Worm (Caenorhabditis elegans) whole organism, L4 larva: ENCODE results near the gene gur-3.

Source experiments
- F26F4.8 ChIP-seq: fragments of 200-800 bp; sonication (Bioruptor generic); conservative IDR thresholded peaks from 2 replicates; pipeline ENCODE4 v1.3.6; 2022; ENCODE audit warnings: missing genetic modification characterization, missing compliant biosample characterization
- F44E2.7 ChIP-seq: fragments of 200-800 bp; sonication (Bioruptor generic); IDR thresholded peaks from 2 replicates; pipeline ENCODE4 v2.1.2; 2022; ENCODE audit warnings: missing genetic modification characterization, missing compliant biosample characterization
- R02D3.7 ChIP-seq: fragments of 150-350 bp; sonication (generic microtip); optimal IDR thresholded peaks from 3 replicates; lab custom pipeline; 2014; ENCODE audit warnings: missing biosample characterization, missing genetic modification characterization
- T20F7.1 ChIP-seq: fragments of 200-800 bp; sonication (Bioruptor generic); optimal IDR thresholded peaks from 2 replicates; lab custom pipeline; 2018; ENCODE audit warnings: mild to moderate bottlenecking, missing genetic modification characterization, missing compliant biosample characterization
- T26A8.4 ChIP-seq: fragments of 200-800 bp; sonication (Bioruptor generic); IDR thresholded peaks from 2 replicates; pipeline ENCODE4 v1.3.6; 2022; ENCODE audit warnings: missing genetic modification characterization, missing compliant biosample characterization
- Y48G9A.11 ChIP-seq: fragments of 200-800 bp; sonication (Bioruptor generic); IDR thresholded peaks from 2 replicates; pipeline ENCODE4 v1.3.6; 2022; ENCODE audit warnings: missing genetic modification reagents, missing genetic modification characterization, missing compliant biosample characterization
- Y75B8A.6 ChIP-seq: fragments of 200-800 bp; sonication (Bioruptor generic); IDR thresholded peaks from 2 replicates; pipeline ENCODE4 v1.3.6; 2022; ENCODE audit warnings: missing genetic modification reagents, missing genetic modification characterization, missing compliant biosample characterization
- ZK337.2 ChIP-seq: fragments of 200-800 bp; sonication (Bioruptor generic); IDR thresholded peaks from 2 replicates; pipeline ENCODE4 v1.3.6; 2022; ENCODE audit warnings: missing genetic modification reagents, missing genetic modification characterization, missing compliant biosample characterization
- aha-1 ChIP-seq: fragments of 150-350 bp; peaks from one replicate; lab custom pipeline; 2014; ENCODE audit warnings: missing biosample characterization, missing genetic modification characterization
- aly-2 ChIP-seq: sonication (generic microtip); optimal IDR thresholded peaks from 2 replicates; lab custom pipeline; 2018; ENCODE audit warnings: missing biosample characterization, missing genetic modification characterization
- ama-1 ChIP-seq: fragments of 150-350 bp; optimal IDR thresholded peaks from 2 replicates; lab custom pipeline; 2014; ENCODE audit warnings: inconsistent platforms, mixed read lengths
- arid-1 ChIP-seq: fragments of 200-800 bp; sonication (Bioruptor generic); conservative IDR thresholded peaks from 2 replicates; pipeline ENCODE4 v1.3.6; 2022; ENCODE audit warnings: missing genetic modification reagents, missing genetic modification characterization, missing compliant biosample characterization
- attf-4 ChIP-seq: sonication (generic microtip); optimal IDR thresholded peaks from 3 replicates; lab custom pipeline; 2017; ENCODE audit warnings: missing biosample characterization, missing genetic modification characterization
- ceh-20 ChIP-seq: fragments of 200-800 bp; sonication (Bioruptor generic); IDR thresholded peaks from 2 replicates; pipeline ENCODE4 v1.3.6; 2022; ENCODE audit warnings: missing genetic modification reagents, missing genetic modification characterization, missing compliant biosample characterization
- ceh-32 ChIP-seq: sonication (generic microtip); optimal IDR thresholded peaks from 2 replicates; lab custom pipeline; 2016; ENCODE audit warnings: mild to moderate bottlenecking, missing genetic modification characterization, missing compliant biosample characterization; ENCODE audit not compliant: poor library complexity
- ceh-44 ChIP-seq: fragments of 200-800 bp; sonication (Bioruptor generic); IDR thresholded peaks from 2 replicates; pipeline ENCODE4 v1.3.6; 2022; ENCODE audit warnings: missing genetic modification reagents, missing genetic modification characterization, missing compliant biosample characterization
- ceh-62 ChIP-seq: sonication (generic microtip); optimal IDR thresholded peaks from 2 replicates; lab custom pipeline; 2017; ENCODE audit warnings: missing biosample characterization, missing genetic modification characterization
- ceh-82 ChIP-seq: sonication (generic microtip); optimal IDR thresholded peaks from 2 replicates; lab custom pipeline; 2017; ENCODE audit warnings: missing biosample characterization, missing genetic modification characterization
- ctbp-1 ChIP-seq: fragments of 200-800 bp; sonication (Bioruptor generic); IDR thresholded peaks from 2 replicates; pipeline ENCODE4 v1.3.6; 2022; ENCODE audit warnings: missing genetic modification reagents, missing genetic modification characterization, missing compliant biosample characterization
- daf-12 ChIP-seq: fragments of 150-350 bp; optimal IDR thresholded peaks from 2 replicates; lab custom pipeline; 2014; ENCODE audit warnings: missing biosample characterization, missing genetic modification reagents, missing genetic modification characterization
- daf-16 ChIP-seq, 3 experiments: sonication (generic microtip); optimal IDR thresholded peaks; 2 replicates each; lab custom pipeline; 2016 to 2017; ENCODE audit warnings: missing genetic modification characterization in 3 of 3, missing genetic modification reagents in 3 of 3, mild to moderate bottlenecking in 2 of 3, missing compliant biosample characterization in 2 of 3, missing biosample characterization in 1 of 3, moderate library complexity in 1 of 3
- daf-19 ChIP-seq: fragments of 200-800 bp; sonication (Bioruptor generic); conservative IDR thresholded peaks from 2 replicates; pipeline ENCODE4 v1.3.6; 2022; ENCODE audit warnings: missing genetic modification characterization, missing compliant biosample characterization
- daf-8 ChIP-seq: fragments of 200-800 bp; sonication (Bioruptor generic); IDR thresholded peaks from 2 replicates; pipeline ENCODE4 v1.3.6; 2022; ENCODE audit warnings: missing genetic modification characterization, missing compliant biosample characterization
- duxl-1 ChIP-seq: sonication (generic microtip); optimal IDR thresholded peaks from 2 replicates; lab custom pipeline; 2016; ENCODE audit warnings: mild to moderate bottlenecking, missing genetic modification characterization, moderate library complexity, missing compliant biosample characterization; ENCODE audit not compliant: poor library complexity
- fkh-10 ChIP-seq: fragments of 150-350 bp; optimal IDR thresholded peaks from 2 replicates; lab custom pipeline; 2014; ENCODE audit warnings: missing biosample characterization, missing genetic modification reagents, missing genetic modification characterization
- hif-1 ChIP-seq, 2 experiments: sonication (generic microtip); optimal IDR thresholded peaks; 2 replicates each; lab custom pipeline; 2016 to 2017; ENCODE audit warnings: missing compliant biosample characterization in 2 of 2, missing genetic modification characterization in 2 of 2, missing genetic modification reagents in 2 of 2, missing genotype in 2 of 2, mild to moderate bottlenecking in 1 of 2
- lin-29 ChIP-seq: fragments of 200-800 bp; sonication (Bioruptor generic); IDR thresholded peaks from 2 replicates; pipeline ENCODE4 v1.3.6; 2022; ENCODE audit warnings: missing genetic modification reagents, missing genetic modification characterization, missing compliant biosample characterization
- lin-39 ChIP-seq: fragments of 150-350 bp; optimal IDR thresholded peaks from 2 replicates; lab custom pipeline; 2014; ENCODE audit warnings: missing biosample characterization, missing genetic modification reagents, missing genetic modification characterization
- lsy-2 ChIP-seq, 2 experiments: fragments of 150-350 bp in 1 of 2; sonication (generic microtip) in 1 of 2; optimal IDR thresholded peaks; 2 replicates each; lab custom pipeline; 2014 to 2017; ENCODE audit warnings: missing biosample characterization in 2 of 2, missing genetic modification characterization in 2 of 2
- madf-9 ChIP-seq: fragments of 200-800 bp; sonication (Bioruptor generic); conservative IDR thresholded peaks from 2 replicates; pipeline ENCODE4 v1.3.6; 2022; ENCODE audit warnings: missing genetic modification reagents, missing genetic modification characterization, missing compliant biosample characterization
- mxl-2 ChIP-seq: fragments of 200-800 bp; sonication (Bioruptor generic); conservative IDR thresholded peaks from 2 replicates; pipeline ENCODE4 v1.3.6; 2022; ENCODE audit warnings: missing genetic modification reagents, missing genetic modification characterization, missing compliant biosample characterization
- mxl-3 ChIP-seq: fragments of 200-800 bp; sonication (Bioruptor generic); optimal IDR thresholded peaks from 2 replicates; lab custom pipeline; 2018; ENCODE audit warnings: mild to moderate bottlenecking, missing genetic modification characterization, missing compliant biosample characterization
- nhr-10 ChIP-seq: fragments of 150-350 bp; optimal IDR thresholded peaks from 2 replicates; lab custom pipeline; 2014; ENCODE audit warnings: missing biosample characterization, missing genetic modification characterization
- nhr-102 ChIP-seq: sonication (generic microtip); optimal IDR thresholded peaks from 2 replicates; lab custom pipeline; 2016; ENCODE audit warnings: mild to moderate bottlenecking, missing genetic modification characterization, moderate library complexity, missing compliant biosample characterization
- nhr-11 ChIP-seq: fragments of 150-350 bp; optimal IDR thresholded peaks from 2 replicates; lab custom pipeline; 2014; ENCODE audit warnings: missing biosample characterization, missing genetic modification characterization
- nhr-111 ChIP-seq: fragments of 200-800 bp; sonication (Bioruptor generic); optimal IDR thresholded peaks from 2 replicates; lab custom pipeline; 2018; ENCODE audit warnings: mild to moderate bottlenecking, missing genetic modification characterization, missing compliant biosample characterization
- nhr-237 ChIP-seq: sonication (generic microtip); optimal IDR thresholded peaks from 2 replicates; lab custom pipeline; 2017; ENCODE audit warnings: missing biosample characterization, missing genetic modification characterization
- nhr-42 ChIP-seq: fragments of 200-800 bp; sonication (Bioruptor generic); IDR thresholded peaks from 2 replicates; pipeline ENCODE4 v1.3.6; 2022; ENCODE audit warnings: missing genetic modification characterization, missing compliant biosample characterization
- nhr-48 ChIP-seq: sonication (generic microtip); optimal IDR thresholded peaks from 2 replicates; lab custom pipeline; 2016; ENCODE audit warnings: mild to moderate bottlenecking, missing genetic modification characterization, missing compliant biosample characterization
- saeg-2 ChIP-seq: fragments of 200-800 bp; sonication (Bioruptor generic); IDR thresholded peaks from 2 replicates; pipeline ENCODE4 v1.3.6; 2022; ENCODE audit warnings: missing genetic modification reagents, missing genetic modification characterization, missing compliant biosample characterization
- set-16 ChIP-seq: fragments of 200-800 bp; sonication (Bioruptor generic); IDR thresholded peaks from 2 replicates; pipeline ENCODE4 v1.3.6; 2022; ENCODE audit warnings: missing genetic modification reagents, missing genetic modification characterization, missing compliant biosample characterization
- skn-1 ChIP-seq: fragments of 150-350 bp; optimal IDR thresholded peaks from 2 replicates; lab custom pipeline; 2014; ENCODE audit warnings: missing biosample characterization, missing genetic modification characterization
- snpc-4 ChIP-seq: fragments of 150-350 bp; optimal IDR thresholded peaks from 2 replicates; lab custom pipeline; 2014; ENCODE audit warnings: missing biosample characterization, missing genetic modification characterization
- spr-3 ChIP-seq: fragments of 200-800 bp; sonication (Bioruptor generic); optimal IDR thresholded peaks from 2 replicates; lab custom pipeline; 2018; ENCODE audit warnings: mild to moderate bottlenecking, missing genetic modification characterization, missing compliant biosample characterization
- tag-97 ChIP-seq: fragments of 200-800 bp; sonication (Bioruptor generic); IDR thresholded peaks from 2 replicates; pipeline ENCODE4 v1.3.6; 2022; ENCODE audit warnings: missing genetic modification characterization, missing compliant biosample characterization
- unc-130 ChIP-seq: sonication (generic microtip); optimal IDR thresholded peaks from 2 replicates; lab custom pipeline; 2016; ENCODE audit warnings: missing genetic modification reagents, missing genetic modification characterization, missing compliant biosample characterization
- unc-39 ChIP-seq: sonication (generic microtip); optimal IDR thresholded peaks from 2 replicates; lab custom pipeline; 2017; ENCODE audit warnings: missing biosample characterization, missing genetic modification characterization
- unc-62 ChIP-seq, 3 experiments: fragments of 150-350 bp in 1 of 3; sonication (generic microtip); optimal IDR thresholded peaks in 2 of 3; peaks in 1 of 3; 1 replicate in 1 of 3; 2 replicates in 2 of 3; lab custom pipeline; 2014 to 2017; ENCODE audit warnings: missing biosample characterization in 3 of 3, missing genetic modification characterization in 3 of 3, missing genetic modification reagents in 3 of 3, missing genotype in 1 of 3
- zfp-3 ChIP-seq: fragments of 200-800 bp; sonication (Bioruptor generic); conservative IDR thresholded peaks from 2 replicates; pipeline ENCODE4 v1.3.6; 2022; ENCODE audit warnings: missing genetic modification reagents, missing genetic modification characterization, missing compliant biosample characterization
- zip-11 ChIP-seq: fragments of 200-800 bp; sonication (Bioruptor generic); IDR thresholded peaks from 2 replicates; pipeline ENCODE4 v1.3.6; 2022; ENCODE audit warnings: missing genetic modification characterization, missing compliant biosample characterization
- ztf-11 ChIP-seq: fragments of 150-350 bp; optimal IDR thresholded peaks from 2 replicates; lab custom pipeline; 2014; ENCODE audit warnings: missing biosample characterization, missing genetic modification characterization
- ztf-7 ChIP-seq: fragments of 150-350 bp; optimal IDR thresholded peaks from 2 replicates; lab custom pipeline; 2014; ENCODE audit warnings: missing biosample characterization, missing genetic modification characterization

Gene gur-3

DNA sequence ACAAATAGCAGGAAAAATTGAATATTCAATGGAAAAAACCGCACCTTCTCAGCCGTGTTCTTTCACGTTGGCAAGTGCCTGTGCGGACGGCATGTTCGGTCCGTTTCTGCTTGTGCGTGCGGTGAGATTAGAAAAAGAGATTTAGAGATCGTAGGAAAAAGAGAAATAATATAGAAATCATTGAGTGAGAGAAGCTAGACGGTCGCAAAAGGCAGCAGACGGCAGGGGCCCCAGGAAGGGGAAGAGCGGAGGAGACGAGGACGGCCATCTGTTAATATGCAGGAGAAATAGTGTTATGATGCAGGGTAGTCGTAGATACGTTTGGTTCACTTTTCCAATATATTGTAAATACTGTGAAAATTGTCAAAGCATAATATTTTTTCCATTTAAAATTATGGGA, 33.5 kb downstream of the gur-3 start, which contains the start of gene Y49A10A.2 (continued):
- TF ChIP-seq spr-3 = no peak
- TF ChIP-seq arid-1 (GFP tag; lab: Robert Waterston, UW) = no peak
- no peak for TF ChIP-seq zfp-3 (GFP tag; lab: Robert Waterston, UW)
- no peak for TF ChIP-seq nhr-111 (GFP tag; lab: Kevin White, UChicago)
- TF ChIP-seq ZK337.2 = no peak
- TF ChIP-seq nhr-237 (tag; lab: Kevin White, UChicago) = no peak
- no peak for TF ChIP-seq nhr-48
- TF ChIP-seq ceh-20 (GFP tag; lab: Robert Waterston, UW) = no peak
- no peak for TF ChIP-seq lin-29 (GFP tag; lab: Robert Waterston, UW)
- no peak for TF ChIP-seq ztf-7 (tag; lab: Kevin White, UChicago)
- peak in 1 of 2 experiments; percentile 4 for TF ChIP-seq lsy-2 (tag; optimal IDR thresholded peaks at IDR 0.05; lab: Kevin White, UChicago)
- no peak for TF ChIP-seq Y48G9A.11 (GFP tag; lab: Robert Waterston, UW)
- no peak for TF ChIP-seq unc-39
- TF ChIP-seq Y75B8A.6 (GFP tag; lab: Robert Waterston, UW) = no peak
- TF ChIP-seq ceh-32 = no peak
- TF ChIP-seq zip-11 (GFP tag; lab: Robert Waterston, UW) = no peak
- no peak for TF ChIP-seq snpc-4 (tag; lab: Kevin White, UChicago)
- no peak for TF ChIP-seq T20F7.1 (GFP tag; lab: Kevin White, UChicago)
- no peak for TF ChIP-seq ctbp-1 (GFP tag; lab: Robert Waterston, UW)
- TF ChIP-seq lin-39 (tag; lab: Kevin White, UChicago) = no peak
- no peak for TF ChIP-seq nhr-42 (GFP tag; lab: Robert Waterston, UW)
- no peak for TF ChIP-seq daf-8 (GFP tag; lab: Robert Waterston, UW)
- no peak for TF ChIP-seq tag-97 (GFP tag; lab: Robert Waterston, UW)
- no peak for TF ChIP-seq ztf-11 (tag; lab: Kevin White, UChicago)
- TF ChIP-seq ceh-82 (tag; lab: Kevin White, UChicago) = no peak
- TF ChIP-seq nhr-10 (tag; lab: Kevin White, UChicago) = no peak
- peak in 1 of 2 experiments; percentile 3 for TF ChIP-seq hif-1 (tag; optimal IDR thresholded peaks at IDR 0.05; lab: Kevin White, UChicago)
- TF ChIP-seq ceh-44 = no peak
- TF ChIP-seq T26A8.4 (GFP tag; lab: Robert Waterston, UW) = no peak
- TF ChIP-seq ama-1 = no peak
- TF ChIP-seq madf-9 (GFP tag; lab: Robert Waterston, UW) = no peak
- TF ChIP-seq fkh-10 (GFP tag; lab: Kevin White, UChicago) = no peak
- TF ChIP-seq daf-12 (tag; lab: Kevin White, UChicago) = no peak
- no peak for TF ChIP-seq unc-130 (GFP tag; lab: Kevin White, UChicago)
- TF ChIP-seq nhr-102 (tag; lab: Kevin White, UChicago) = no peak
- no peak for TF ChIP-seq daf-16 (GFP tag; optimal IDR thresholded peaks at IDR 0.05; lab: Kevin White, UChicago)
- TF ChIP-seq daf-16 (tag; optimal IDR thresholded peaks at IDR 0.05; lab: Kevin White, UChicago) = no peak
- TF ChIP-seq aha-1 (tag; lab: Kevin White, UChicago) = no peak
- TF ChIP-seq saeg-2 (GFP tag; lab: Robert Waterston, UW) = no peak
- no peak for TF ChIP-seq daf-19
- no peak for TF ChIP-seq F26F4.8 (GFP tag; lab: Robert Waterston, UW)
- TF ChIP-seq mxl-3 (GFP tag; lab: Kevin White, UChicago) = no peak
- TF ChIP-seq unc-62 (GFP tag; optimal IDR thresholded peaks at IDR 0.05 in 1 of 2; lab: Kevin White, UChicago) = no peak
- no peak for TF ChIP-seq unc-62 (tag; optimal IDR thresholded peaks at IDR 0.05; lab: Kevin White, UChicago)
- no peak for TF ChIP-seq R02D3.7 (tag; lab: Kevin White, UChicago)
- no peak for TF ChIP-seq ceh-62
- TF ChIP-seq aly-2 (tag; lab: Kevin White, UChicago) = no peak
- TF ChIP-seq mxl-2 (GFP tag; lab: Robert Waterston, UW) = no peak
- no peak for TF ChIP-seq duxl-1 (tag; lab: Kevin White, UChicago)
- no peak for TF ChIP-seq nhr-11 (tag; lab: Kevin White, UChicago)
- no peak for TF ChIP-seq set-16 (GFP tag; lab: Robert Waterston, UW)
- no peak for TF ChIP-seq skn-1 (tag; lab: Kevin White, UChicago)
- TF ChIP-seq attf-4 (tag; lab: Kevin White, UChicago) = no peak
- no peak for TF ChIP-seq F44E2.7
